Worm (Caenorhabditis elegans) whole organism, late embryonic: Measurements from ENCODE around the gene sel-2.
A peak's percentile ranks its signal among the peaks of the same experiment; 100 is the strongest.

Source experiments
- C38D4.7 ChIP-seq: fragments of 200-800 bp; sonication (Bioruptor generic); optimal IDR thresholded peaks from 2 replicates; lab custom pipeline; 2018; ENCODE audit warnings: mild to moderate bottlenecking, missing genetic modification characterization, moderate library complexity, missing compliant biosample characterization
- K02D7.2 ChIP-seq: sonication (generic microtip); optimal IDR thresholded peaks from 2 replicates; lab custom pipeline; 2017; ENCODE audit warnings: mild to moderate bottlenecking, missing genetic modification characterization, missing compliant biosample characterization
- Y22D7AL.16 ChIP-seq: sonication (generic microtip); optimal IDR thresholded peaks from 2 replicates; lab custom pipeline; 2016; ENCODE audit warnings: missing genetic modification characterization, missing compliant biosample characterization
- ceh-14 ChIP-seq: sonication (generic microtip); optimal IDR thresholded peaks from 2 replicates; lab custom pipeline; 2016; ENCODE audit warnings: missing genotype, missing genetic modification characterization, missing compliant biosample characterization
- ceh-18 ChIP-seq: sonication (generic microtip); optimal IDR thresholded peaks from 2 replicates; lab custom pipeline; 2016; ENCODE audit warnings: missing genetic modification characterization, missing compliant biosample characterization
- ceh-2 ChIP-seq: sonication (generic microtip); optimal IDR thresholded peaks from 2 replicates; lab custom pipeline; 2016; ENCODE audit warnings: missing genotype, missing genetic modification characterization, missing compliant biosample characterization
- ceh-31 ChIP-seq: sonication (generic microtip); optimal IDR thresholded peaks from 2 replicates; lab custom pipeline; 2016; ENCODE audit warnings: missing genetic modification characterization, missing compliant biosample characterization
- ceh-6 ChIP-seq: fragments of 200-800 bp; sonication (Bioruptor generic); optimal IDR thresholded peaks from 2 replicates; lab custom pipeline; 2018; ENCODE audit warnings: mild to moderate bottlenecking, missing genetic modification characterization, missing compliant biosample characterization
- ceh-9 ChIP-seq: sonication (generic microtip); optimal IDR thresholded peaks from 2 replicates; lab custom pipeline; 2016; ENCODE audit warnings: mild to moderate bottlenecking, missing genetic modification characterization, inconsistent platforms, missing compliant biosample characterization
- che-1 ChIP-seq: sonication (generic microtip); optimal IDR thresholded peaks from 2 replicates; lab custom pipeline; 2016; ENCODE audit warnings: mild to moderate bottlenecking, missing genetic modification characterization, missing compliant biosample characterization
- elt-2 ChIP-seq: sonication (generic microtip); optimal IDR thresholded peaks from 2 replicates; lab custom pipeline; 2016; ENCODE audit warnings: missing genetic modification reagents, missing genetic modification characterization, missing compliant biosample characterization
- elt-4 ChIP-seq: sonication (generic microtip); optimal IDR thresholded peaks from 2 replicates; lab custom pipeline; 2016; ENCODE audit warnings: missing genetic modification characterization, missing compliant biosample characterization
- eyg-1 ChIP-seq: sonication (generic microtip); optimal IDR thresholded peaks from 2 replicates; lab custom pipeline; 2016; ENCODE audit warnings: missing genotype, missing genetic modification characterization, missing compliant biosample characterization
- fax-1 ChIP-seq: sonication (generic microtip); optimal IDR thresholded peaks from 2 replicates; lab custom pipeline; 2016; ENCODE audit warnings: missing genotype, missing genetic modification characterization, missing compliant biosample characterization
- hlh-15 ChIP-seq: sonication (generic microtip); optimal IDR thresholded peaks from 2 replicates; lab custom pipeline; 2016; ENCODE audit warnings: missing genetic modification characterization, missing compliant biosample characterization
- hlh-6 ChIP-seq: sonication (generic microtip); optimal IDR thresholded peaks from 2 replicates; lab custom pipeline; 2016; ENCODE audit warnings: missing genotype, missing genetic modification characterization, missing compliant biosample characterization
- hlh-8 ChIP-seq: sonication (generic microtip); optimal IDR thresholded peaks from 2 replicates; lab custom pipeline; 2016; ENCODE audit warnings: missing genotype, missing genetic modification characterization, missing compliant biosample characterization
- madf-2 ChIP-seq: sonication (generic microtip); optimal IDR thresholded peaks from 2 replicates; lab custom pipeline; 2017; ENCODE audit warnings: missing genetic modification characterization, missing compliant biosample characterization
- nfya-1 ChIP-seq: sonication (generic microtip); optimal IDR thresholded peaks from 2 replicates; lab custom pipeline; 2017; ENCODE audit warnings: missing genetic modification characterization, mild to moderate bottlenecking, missing compliant biosample characterization, antibody characterized with exemption, moderate library complexity
- nhr-232 ChIP-seq: sonication (generic microtip); optimal IDR thresholded peaks from 2 replicates; lab custom pipeline; 2016; ENCODE audit warnings: missing genetic modification characterization, missing compliant biosample characterization
- npax-4 ChIP-seq: sonication (generic microtip); optimal IDR thresholded peaks from 2 replicates; lab custom pipeline; 2016; ENCODE audit warnings: missing genetic modification characterization, missing compliant biosample characterization
- odd-2 ChIP-seq: sonication (generic microtip); optimal IDR thresholded peaks from 2 replicates; lab custom pipeline; 2017; ENCODE audit warnings: antibody characterized with exemption, mild to moderate bottlenecking, missing genetic modification characterization, missing compliant biosample characterization
- pag-3 ChIP-seq: sonication (generic microtip); optimal IDR thresholded peaks from 2 replicates; lab custom pipeline; 2016; ENCODE audit warnings: missing compliant biosample characterization, missing genetic modification characterization, borderline replicate concordance
- pha-2 ChIP-seq: sonication (generic microtip); optimal IDR thresholded peaks from 2 replicates; lab custom pipeline; 2017; ENCODE audit warnings: mild to moderate bottlenecking, missing genetic modification characterization, missing compliant biosample characterization
- pha-4 ChIP-seq: fragments of 150-350 bp; optimal IDR thresholded peaks from 2 replicates; lab custom pipeline; 2018; ENCODE audit warnings: missing biosample characterization, missing genetic modification reagents, missing genetic modification characterization
- pqm-1 ChIP-seq: sonication (generic microtip); optimal IDR thresholded peaks from 2 replicates; lab custom pipeline; 2016; ENCODE audit warnings: missing genetic modification characterization, missing compliant biosample characterization
- pros-1 ChIP-seq: fragments of 150-350 bp; optimal IDR thresholded peaks from 2 replicates; lab custom pipeline; 2014; ENCODE audit warnings: missing biosample characterization, missing genetic modification reagents, missing genetic modification characterization
- ref-2 ChIP-seq: sonication (generic microtip); optimal IDR thresholded peaks from 2 replicates; lab custom pipeline; 2016; ENCODE audit warnings: missing genetic modification characterization, missing compliant biosample characterization
- rnt-1 ChIP-seq: sonication (generic microtip); optimal IDR thresholded peaks from 2 replicates; lab custom pipeline; 2016; ENCODE audit warnings: missing genetic modification characterization, missing compliant biosample characterization
- sdc-2 ChIP-seq: sonication (generic microtip); optimal IDR thresholded peaks from 2 replicates; lab custom pipeline; 2016; ENCODE audit warnings: missing genotype, missing genetic modification characterization, missing compliant biosample characterization
- sox-2 ChIP-seq: fragments of 200-800 bp; sonication (Bioruptor generic); IDR thresholded peaks from 2 replicates; pipeline ENCODE4 v1.3.6; 2022; ENCODE audit warnings: missing genetic modification reagents, missing genetic modification characterization, missing compliant biosample characterization
- sox-4 ChIP-seq: sonication (generic microtip); optimal IDR thresholded peaks from 2 replicates; lab custom pipeline; 2017; ENCODE audit warnings: mild to moderate bottlenecking, missing genetic modification characterization, inconsistent platforms, missing compliant biosample characterization
- syd-9 ChIP-seq: sonication (generic microtip); optimal IDR thresholded peaks from 2 replicates; lab custom pipeline; 2016; ENCODE audit warnings: mild to moderate bottlenecking, missing genetic modification characterization, moderate library complexity, missing compliant biosample characterization
- tbx-2 ChIP-seq: sonication (generic microtip); optimal IDR thresholded peaks from 2 replicates; lab custom pipeline; 2016; ENCODE audit warnings: missing genetic modification characterization, missing compliant biosample characterization
- tbx-7 ChIP-seq: sonication (generic microtip); optimal IDR thresholded peaks from 2 replicates; lab custom pipeline; 2016; ENCODE audit warnings: missing genotype, missing genetic modification characterization, missing compliant biosample characterization
- ttx-3 ChIP-seq: sonication (generic microtip); optimal IDR thresholded peaks from 2 replicates; lab custom pipeline; 2016; ENCODE audit warnings: missing genetic modification reagents, missing genetic modification characterization, missing compliant biosample characterization
- unc-42 ChIP-seq: sonication (generic microtip); optimal IDR thresholded peaks from 2 replicates; lab custom pipeline; 2016; ENCODE audit warnings: missing genotype, missing genetic modification characterization, missing compliant biosample characterization
- unc-55 ChIP-seq: sonication (generic microtip); optimal IDR thresholded peaks from 2 replicates; lab custom pipeline; 2017; ENCODE audit warnings: missing biosample characterization, missing genetic modification reagents, missing genetic modification characterization
- unc-86 ChIP-seq: sonication (generic microtip); optimal IDR thresholded peaks from 2 replicates; lab custom pipeline; 2016; ENCODE audit warnings: missing genetic modification characterization, missing compliant biosample characterization
- zip-5 ChIP-seq: sonication (generic microtip); optimal IDR thresholded peaks from 2 replicates; lab custom pipeline; 2016; ENCODE audit warnings: missing genetic modification characterization, missing compliant biosample characterization
- ztf-16 ChIP-seq: sonication (generic microtip); optimal IDR thresholded peaks from 2 replicates; lab custom pipeline; 2017; ENCODE audit warnings: missing genetic modification characterization, missing compliant biosample characterization

sel-2 gene

DNA sequence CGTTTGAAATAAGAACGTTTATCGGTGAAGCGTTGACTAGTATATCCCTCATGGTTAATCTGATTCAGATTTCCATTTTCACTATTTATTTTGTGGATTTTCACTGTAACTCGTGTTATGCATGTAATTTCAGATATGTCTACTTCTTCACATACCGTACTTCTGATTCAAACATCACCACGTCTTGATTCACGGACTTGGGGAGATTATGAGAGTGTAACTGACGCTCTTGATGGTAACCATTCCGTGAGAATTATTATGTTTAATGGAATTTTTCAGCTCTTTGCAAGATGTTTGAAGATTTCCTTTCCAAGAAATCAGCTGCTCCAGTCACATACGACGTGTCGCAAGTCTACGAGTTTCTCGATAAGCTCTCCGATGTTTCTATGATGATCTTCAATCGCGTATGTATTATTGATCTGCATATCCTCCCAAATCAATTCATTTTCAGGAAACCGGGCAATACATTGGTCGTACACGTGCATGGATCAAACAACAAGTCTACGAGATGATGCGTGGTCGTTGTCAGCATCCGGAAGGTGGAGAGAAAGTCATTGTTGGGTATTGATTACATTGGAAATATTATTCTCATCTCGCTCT is 19.0 kb downstream of the sel-2 start, which contains the start of gene erh-2:
erh-2 (plus strand) TSS at position 134 of the 600 bp plus-strand sequence.
- no peak for TF ChIP-seq unc-55
- TF ChIP-seq, all 69 proteins: peak for 0

DNA sequence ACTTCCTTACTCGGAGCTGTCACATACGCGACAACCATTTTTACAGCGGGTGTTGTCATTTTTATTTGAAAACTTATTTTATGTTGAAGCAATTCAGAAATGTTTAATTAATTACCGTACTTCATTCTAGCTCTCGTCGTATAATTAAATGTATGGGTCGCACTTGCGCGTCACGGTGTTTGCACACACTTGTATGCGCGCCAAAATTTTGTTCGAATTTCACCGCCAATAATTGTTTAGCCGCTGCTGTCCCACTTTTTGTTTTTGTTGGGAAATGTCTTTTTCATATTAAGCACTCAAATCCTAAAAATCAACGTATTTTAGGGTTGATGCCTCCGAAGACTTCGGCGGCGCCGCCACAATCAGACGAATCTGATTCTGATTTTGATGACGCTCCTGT is 25.0 kb downstream of the sel-2 start, which contains the start of the genes F35G12.7 and smc-4:
F35G12.7 (minus strand) TSS at position 154 of the 400 bp plus-strand sequence.
smc-4 (plus strand) TSS at position 325 of the 400 bp plus-strand sequence.
- TF ChIP-seq C38D4.7 (GFP tag; lab: Kevin White, UChicago) (no peak), K02D7.2 (no peak), nfya-1 (tag; lab: Kevin White, UChicago) (peak; percentile 74), che-1 (tag; lab: Kevin White, UChicago) (peak; percentile 20), zip-5 (tag; lab: Kevin White, UChicago) (no peak), ttx-3 (tag; lab: Kevin White, UChicago) (peak; percentile 22), tbx-2 (tag; lab: Kevin White, UChicago) (peak; percentile 16), sox-2 (GFP tag; lab: Robert Waterston, UW) (peak; percentile 14; the same call in 1 of the 2 replicates), ceh-31 (tag; lab: Kevin White, UChicago) (peak; percentile 29), fax-1 (no peak), ceh-14 (tag; lab: Kevin White, UChicago) (peak; percentile 56), hlh-8 (tag; lab: Kevin White, UChicago) (no peak), unc-42 (peak; percentile 88)

- TF ChIP-seq nfya-1 (tag; lab: Kevin White, UChicago) (peak; percentile 95), fax-1 (no peak)
- TF ChIP-seq, all 69 proteins: peak for 1
Measured at ce11 chrIII:4584068-4584566, 28.1 kb downstream of the sel-2 start, which contains the start of gene F35G12.5. Gene F35G12.5 (plus strand): TSS chrIII:4584118.

DNA sequence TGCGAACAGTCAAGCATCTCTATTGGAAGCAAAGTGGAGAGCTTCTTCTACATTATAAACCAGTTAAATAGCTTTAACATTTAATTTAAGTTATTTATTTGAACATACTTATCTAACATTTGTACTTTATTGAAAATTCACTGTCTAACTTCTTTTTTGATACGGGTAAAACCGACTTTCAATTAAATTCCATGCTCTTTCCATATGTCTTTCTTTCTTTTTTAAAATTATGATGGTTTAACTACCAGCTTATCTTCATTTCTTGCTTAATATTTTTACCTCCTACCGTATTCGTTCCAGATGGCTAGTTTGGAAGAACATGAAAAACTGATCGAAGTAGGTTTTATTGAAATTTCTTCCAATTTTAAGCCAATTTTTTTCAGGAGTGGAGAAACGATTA is 30.7 kb downstream of the sel-2 start, which contains the start of gene F35G12.12:
F35G12.12 (plus strand) TSS at position 301 of the 400 bp plus-strand sequence.
- no peak for TF ChIP-seq rnt-1 (tag; lab: Kevin White, UChicago)
- no peak for TF ChIP-seq npax-4 (tag; lab: Kevin White, UChicago)
- no peak for TF ChIP-seq ceh-31 (tag; lab: Kevin White, UChicago)
- TF ChIP-seq hlh-15 (tag; lab: Kevin White, UChicago) = no peak
- TF ChIP-seq pag-3 (tag; lab: Kevin White, UChicago) = no peak
- TF ChIP-seq hlh-8 (tag; lab: Kevin White, UChicago) = no peak
- no peak for TF ChIP-seq pha-4 (tag; lab: Kevin White, UChicago)
- no peak for TF ChIP-seq unc-55
- no peak for TF ChIP-seq ceh-2 (tag; lab: Kevin White, UChicago)
- no peak for TF ChIP-seq ceh-6 (GFP tag; lab: Kevin White, UChicago)
- TF ChIP-seq syd-9 (tag; lab: Kevin White, UChicago) = no peak
- no peak for TF ChIP-seq tbx-7 (tag; lab: Kevin White, UChicago)
- TF ChIP-seq tbx-2 (tag; lab: Kevin White, UChicago) = no peak
- no peak for TF ChIP-seq madf-2 (tag; lab: Kevin White, UChicago)
- TF ChIP-seq pha-2 (tag; lab: Kevin White, UChicago) = no peak
- TF ChIP-seq ztf-16 (tag; lab: Kevin White, UChicago) = no peak
- TF ChIP-seq sdc-2 = no peak

DNA sequence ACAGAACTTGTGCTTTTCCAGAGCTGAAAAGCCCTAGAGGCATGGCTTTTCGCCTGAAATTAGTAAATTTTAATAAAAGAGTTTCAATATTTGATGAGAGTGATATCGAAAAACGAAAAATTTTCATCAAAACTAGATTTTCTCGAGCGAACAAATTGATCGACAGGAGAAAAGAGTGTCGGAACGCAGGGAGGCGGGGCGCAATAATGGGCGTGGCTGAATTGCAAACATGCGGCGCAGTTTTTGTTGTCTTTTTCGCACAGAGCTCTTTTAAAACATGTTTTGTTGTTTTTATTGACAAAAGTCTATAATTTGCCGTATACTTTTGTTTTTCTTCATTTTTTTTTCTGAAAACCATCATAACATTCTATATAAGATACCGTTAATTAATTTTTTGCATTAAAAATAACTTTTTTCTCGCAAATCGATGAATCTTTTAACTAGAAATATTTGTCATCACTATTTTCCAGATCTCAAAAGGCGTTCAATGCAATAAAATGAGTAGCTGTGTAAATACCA is 33.7 kb downstream of the sel-2 start, which contains the start of the genes sel-5 and wdr-48:
sel-5 (minus strand) TSS at position 53 of the 519 bp plus-strand sequence.
wdr-48 (plus strand) TSS at position 469 of the 519 bp plus-strand sequence.
- TF ChIP-seq Y22D7AL.16 (tag; lab: Kevin White, UChicago) = no peak
- TF ChIP-seq odd-2 (tag; lab: Kevin White, UChicago) = no peak
- TF ChIP-seq elt-2 (tag; lab: Kevin White, UChicago) = peak; percentile 38
- no peak for TF ChIP-seq ceh-9 (tag; lab: Kevin White, UChicago)
- no peak for TF ChIP-seq elt-4
- TF ChIP-seq sox-2 (GFP tag; lab: Robert Waterston, UW) = no peak
- no peak for TF ChIP-seq madf-2 (tag; lab: Kevin White, UChicago)
- TF ChIP-seq pros-1 (tag; lab: Kevin White, UChicago) = no peak
- TF ChIP-seq tbx-2 (tag; lab: Kevin White, UChicago) = no peak
- TF ChIP-seq ceh-18 (tag; lab: Kevin White, UChicago) = no peak
- TF ChIP-seq sdc-2 = no peak
- no peak for TF ChIP-seq nhr-232 (tag; lab: Kevin White, UChicago)
- no peak for TF ChIP-seq pqm-1
- TF ChIP-seq ceh-31 (tag; lab: Kevin White, UChicago) = peak; percentile 59
- no peak for TF ChIP-seq fax-1
- TF ChIP-seq sox-4 (tag; lab: Kevin White, UChicago) = no peak
- no peak for TF ChIP-seq rnt-1 (tag; lab: Kevin White, UChicago)
- no peak for TF ChIP-seq hlh-6
- no peak for TF ChIP-seq eyg-1 (tag; lab: Kevin White, UChicago)
- peak; percentile 20 for TF ChIP-seq unc-86 (tag; lab: Kevin White, UChicago)
- no peak for TF ChIP-seq ceh-6 (GFP tag; lab: Kevin White, UChicago)
- TF ChIP-seq unc-42 = peak; percentile 41
- TF ChIP-seq ref-2 (tag; lab: Kevin White, UChicago) = peak; percentile 44
- peak; percentile 28 for TF ChIP-seq nfya-1 (tag; lab: Kevin White, UChicago)
